Fruit fly (Drosophila melanogaster): ENCODE results near the gene AdamTS-A.
A peak's percentile ranks its signal among the peaks of the same experiment; 100 is the strongest.

AdamTS-A gene

dm6 chr3R:15425638-15426487 is 50.1 kb downstream of the AdamTS-A start (continued):
- TF ChIP-seq Camta (GFP tag; optimal IDR thresholded peaks at IDR 0.05) (no peak), CG3726 (GFP tag; IDR thresholded peaks at IDR 0.05) (no peak), chif (GFP tag; optimal IDR thresholded peaks at IDR 0.05) (no peak), Ada2b (GFP tag; IDR thresholded peaks at IDR 0.05) (no peak), Hey (tag; optimal IDR thresholded peaks at IDR 0.05) (no peak), CG4730 (GFP tag; IDR thresholded peaks at IDR 0.05) (no peak), ci (GFP tag; IDR thresholded peaks at IDR 0.05) (0 out of 3 replicates have a peak, but pooled peaks have one; percentile 64), Elba2 (GFP tag; optimal IDR thresholded peaks at IDR 0.05) (no peak), CG10366 (GFP tag; IDR thresholded peaks at IDR 0.05) (peak; percentile 29; the same call in 1 of the 2 replicates), Meics (GFP tag; optimal IDR thresholded peaks at IDR 0.05) (no peak), tup (GFP tag; optimal IDR thresholded peaks at IDR 0.05) (no peak), dati (GFP tag; IDR thresholded peaks at IDR 0.05) (no peak), CG2889 (GFP tag; IDR thresholded peaks at IDR 0.05) (no peak), CG10979 (tag; optimal IDR thresholded peaks at IDR 0.05) (peak; percentile 30), CG17385 (GFP tag; optimal IDR thresholded peaks at IDR 0.05) (no peak), dpn (GFP tag; optimal IDR thresholded peaks at IDR 0.05) (no peak), tio (GFP tag; optimal IDR thresholded peaks at IDR 0.05) (no peak), Dip2 (GFP tag; IDR thresholded peaks at IDR 0.05) (no peak), CG11398 (GFP tag; optimal IDR thresholded peaks at IDR 0.05) (no peak), Atf3 (GFP tag; optimal IDR thresholded peaks at IDR 0.05) (peak; percentile 18), CG13424 (tag; optimal IDR thresholded peaks at IDR 0.05) (peak; percentile 6), Lhr (GFP tag; optimal IDR thresholded peaks at IDR 0.05) (no peak), CG31365 (tag; optimal IDR thresholded peaks at IDR 0.05) (no peak), prd (optimal IDR thresholded peaks at IDR 0.05) (no peak), prd (GFP tag; IDR thresholded peaks at IDR 0.05) (peak; percentile 39; the same call in 1 of the 3 replicates), C15 (GFP tag; IDR thresholded peaks at IDR 0.05) (no peak), CG14965 (GFP tag; optimal IDR thresholded peaks at IDR 0.05; ENCODE audit: borderline replicate concordance) (no peak), Fer1 (GFP tag; optimal IDR thresholded peaks at IDR 0.05) (no peak), gro (GFP tag; optimal IDR thresholded peaks at IDR 0.05) (no peak), crp (GFP tag; optimal IDR thresholded peaks at IDR 0.05) (no peak), gem (tag; optimal IDR thresholded peaks at IDR 0.05) (peak; percentile 53), abd-A (tag; optimal IDR thresholded peaks at IDR 0.05) (no peak), CG3847 (GFP tag; IDR thresholded peaks at IDR 0.05) (no peak), CG11723 (GFP tag; optimal IDR thresholded peaks at IDR 0.05) (no peak), fru (optimal IDR thresholded peaks at IDR 0.05) (no peak), CG15696 (tag; optimal IDR thresholded peaks at IDR 0.05) (no peak), vnd (GFP tag; IDR thresholded peaks at IDR 0.05; ENCODE audit: partially characterized antibody) (no peak), CG6254 (GFP tag; optimal IDR thresholded peaks at IDR 0.05) (no peak), peb (GFP tag; IDR thresholded peaks at IDR 0.05) (no peak), twi (tag; optimal IDR thresholded peaks at IDR 0.05) (no peak), Fer2 (tag; optimal IDR thresholded peaks at IDR 0.05) (no peak), Ravus (GFP tag; IDR thresholded peaks at IDR 0.05) (no peak), CG11093 (GFP tag; IDR thresholded peaks at IDR 0.05) (no peak), Hr39 (optimal IDR thresholded peaks at IDR 0.05) (no peak), CG9437 (GFP tag; optimal IDR thresholded peaks at IDR 0.05) (no peak), ham (GFP tag; IDR thresholded peaks at IDR 0.05) (no peak), bsh (GFP tag; optimal IDR thresholded peaks at IDR 0.05) (peak in 1 of 2 experiments; percentile 33), inv (GFP tag; IDR thresholded peaks at IDR 0.05; ENCODE audit: partially characterized antibody) (no peak), Ets65A (GFP tag) (peak; percentile 65), yki (optimal IDR thresholded peaks at IDR 0.05) (no peak), ATbp (GFP tag; optimal IDR thresholded peaks at IDR 0.05) (peak; percentile 42)

Measured in whole organism, embryonic.